Worm (Caenorhabditis elegans) whole organism, L4 larva: ENCODE data around the gene srg-61.

ENCODE experiments used
- T20F7.1 ChIP-seq: fragments of 200-800 bp; sonication (Bioruptor generic); optimal IDR thresholded peaks from 2 replicates; lab custom pipeline; 2018; ENCODE audit warnings: mild to moderate bottlenecking, missing genetic modification characterization, missing compliant biosample characterization
- snpc-4 ChIP-seq: fragments of 150-350 bp; optimal IDR thresholded peaks from 2 replicates; lab custom pipeline; 2014; ENCODE audit warnings: missing biosample characterization, missing genetic modification characterization

- TF ChIP-seq snpc-4: no peak
- TF ChIP-seq T20F7.1 (GFP tag; lab: Kevin White, UChicago): no peak
Observed at ce11 chrV:2710192-2710591, 29.9 kb downstream of the srg-61 start.
